Worm (Caenorhabditis elegans) whole organism, late embryonic: ENCODE measurements around the gene C33A12.19.

Source experiments
- C08G9.2 ChIP-seq: sonication (generic microtip); optimal IDR thresholded peaks from 2 replicates; lab custom pipeline; 2016; ENCODE audit warnings: mild to moderate bottlenecking, missing genetic modification characterization, moderate library complexity, missing compliant biosample characterization
- C38D4.7 ChIP-seq: fragments of 200-800 bp; sonication (Bioruptor generic); optimal IDR thresholded peaks from 2 replicates; lab custom pipeline; 2018; ENCODE audit warnings: mild to moderate bottlenecking, missing genetic modification characterization, moderate library complexity, missing compliant biosample characterization
- F13H6.1 ChIP-seq: sonication (generic microtip); optimal IDR thresholded peaks from 2 replicates; lab custom pipeline; 2016; ENCODE audit warnings: missing genetic modification characterization, missing compliant biosample characterization
- K02D7.2 ChIP-seq: sonication (generic microtip); optimal IDR thresholded peaks from 2 replicates; lab custom pipeline; 2017; ENCODE audit warnings: mild to moderate bottlenecking, missing genetic modification characterization, missing compliant biosample characterization
- T23F11.4 ChIP-seq: fragments of 200-800 bp; sonication (Bioruptor generic); optimal IDR thresholded peaks from 2 replicates; lab custom pipeline; 2018; ENCODE audit warnings: mild to moderate bottlenecking, missing genetic modification characterization, missing compliant biosample characterization
- Y22D7AL.16 ChIP-seq: sonication (generic microtip); optimal IDR thresholded peaks from 2 replicates; lab custom pipeline; 2016; ENCODE audit warnings: missing genetic modification characterization, missing compliant biosample characterization
- ahr-1 ChIP-seq: sonication (generic microtip); optimal IDR thresholded peaks from 2 replicates; lab custom pipeline; 2016; ENCODE audit warnings: missing genetic modification characterization, missing compliant biosample characterization
- ama-1 ChIP-seq: fragments of 150-350 bp; optimal IDR thresholded peaks from 2 replicates; lab custom pipeline; 2014
- ceh-19 ChIP-seq: fragments of 200-800 bp; sonication (Bioruptor generic); optimal IDR thresholded peaks from 2 replicates; lab custom pipeline; 2018; ENCODE audit warnings: mild to moderate bottlenecking, missing genetic modification characterization, missing compliant biosample characterization
- ceh-2 ChIP-seq: sonication (generic microtip); optimal IDR thresholded peaks from 2 replicates; lab custom pipeline; 2016; ENCODE audit warnings: missing genotype, missing genetic modification characterization, missing compliant biosample characterization
- ceh-22 ChIP-seq: sonication (generic microtip); optimal IDR thresholded peaks from 2 replicates; lab custom pipeline; 2017; ENCODE audit warnings: missing biosample characterization, missing genetic modification characterization
- ceh-24 ChIP-seq: sonication (generic microtip); optimal IDR thresholded peaks from 2 replicates; lab custom pipeline; 2016; ENCODE audit warnings: mild to moderate bottlenecking, missing genetic modification characterization, missing compliant biosample characterization
- ceh-31 ChIP-seq: sonication (generic microtip); optimal IDR thresholded peaks from 2 replicates; lab custom pipeline; 2016; ENCODE audit warnings: missing genetic modification characterization, missing compliant biosample characterization
- ceh-45 ChIP-seq: fragments of 200-800 bp; sonication (Bioruptor generic); IDR thresholded peaks from 2 replicates; pipeline ENCODE4 v1.3.6; 2022; ENCODE audit warnings: missing genetic modification reagents, missing genetic modification characterization, missing compliant biosample characterization
- ceh-48 ChIP-seq: sonication (generic microtip); optimal IDR thresholded peaks from 2 replicates; lab custom pipeline; 2016; ENCODE audit warnings: missing genetic modification characterization, inconsistent platforms, missing compliant biosample characterization
- che-1 ChIP-seq: sonication (generic microtip); optimal IDR thresholded peaks from 2 replicates; lab custom pipeline; 2016; ENCODE audit warnings: mild to moderate bottlenecking, missing genetic modification characterization, missing compliant biosample characterization
- dmd-4 ChIP-seq: sonication (generic microtip); optimal IDR thresholded peaks from 2 replicates; lab custom pipeline; 2016; ENCODE audit warnings: borderline replicate concordance, missing genetic modification characterization, missing compliant biosample characterization
- elt-2 ChIP-seq: sonication (generic microtip); optimal IDR thresholded peaks from 2 replicates; lab custom pipeline; 2016; ENCODE audit warnings: missing genetic modification reagents, missing genetic modification characterization, missing compliant biosample characterization
- ets-4 ChIP-seq: sonication (generic microtip); optimal IDR thresholded peaks from 2 replicates; lab custom pipeline; 2016; ENCODE audit warnings: missing genetic modification characterization, missing compliant biosample characterization
- eyg-1 ChIP-seq: sonication (generic microtip); optimal IDR thresholded peaks from 2 replicates; lab custom pipeline; 2016; ENCODE audit warnings: missing genotype, missing genetic modification characterization, missing compliant biosample characterization
- fax-1 ChIP-seq: sonication (generic microtip); optimal IDR thresholded peaks from 2 replicates; lab custom pipeline; 2016; ENCODE audit warnings: missing genotype, missing genetic modification characterization, missing compliant biosample characterization
- fkh-6 ChIP-seq: sonication (generic microtip); optimal IDR thresholded peaks from 2 replicates; lab custom pipeline; 2016; ENCODE audit warnings: missing genetic modification characterization, missing compliant biosample characterization
- hlh-13 ChIP-seq: fragments of 200-800 bp; sonication (Bioruptor generic); optimal IDR thresholded peaks from 2 replicates; lab custom pipeline; 2018; ENCODE audit warnings: mild to moderate bottlenecking, missing genetic modification characterization, missing compliant biosample characterization
- hlh-15 ChIP-seq: sonication (generic microtip); optimal IDR thresholded peaks from 2 replicates; lab custom pipeline; 2016; ENCODE audit warnings: missing genetic modification characterization, missing compliant biosample characterization
- hlh-6 ChIP-seq: sonication (generic microtip); optimal IDR thresholded peaks from 2 replicates; lab custom pipeline; 2016; ENCODE audit warnings: missing genotype, missing genetic modification characterization, missing compliant biosample characterization
- lim-6 ChIP-seq: sonication (generic microtip); optimal IDR thresholded peaks from 2 replicates; lab custom pipeline; 2016; ENCODE audit warnings: missing genetic modification characterization, missing compliant biosample characterization
- madf-2 ChIP-seq: sonication (generic microtip); optimal IDR thresholded peaks from 2 replicates; lab custom pipeline; 2017; ENCODE audit warnings: missing genetic modification characterization, missing compliant biosample characterization
- npax-4 ChIP-seq: sonication (generic microtip); optimal IDR thresholded peaks from 2 replicates; lab custom pipeline; 2016; ENCODE audit warnings: missing genetic modification characterization, missing compliant biosample characterization
- pat-9 ChIP-seq: fragments of 200-800 bp; sonication (Bioruptor generic); optimal IDR thresholded peaks from 2 replicates; lab custom pipeline; 2018; ENCODE audit warnings: mild to moderate bottlenecking, missing genetic modification characterization, moderate library complexity, missing compliant biosample characterization
- pax-1 ChIP-seq: fragments of 150-350 bp; optimal IDR thresholded peaks from 2 replicates; lab custom pipeline; 2014; ENCODE audit warnings: missing biosample characterization, missing genetic modification characterization
- pha-2 ChIP-seq: sonication (generic microtip); optimal IDR thresholded peaks from 2 replicates; lab custom pipeline; 2017; ENCODE audit warnings: mild to moderate bottlenecking, missing genetic modification characterization, missing compliant biosample characterization
- pha-4 ChIP-seq: fragments of 150-350 bp; optimal IDR thresholded peaks from 2 replicates; lab custom pipeline; 2018; ENCODE audit warnings: missing biosample characterization, missing genetic modification reagents, missing genetic modification characterization
- ref-2 ChIP-seq: sonication (generic microtip); optimal IDR thresholded peaks from 2 replicates; lab custom pipeline; 2016; ENCODE audit warnings: missing genetic modification characterization, missing compliant biosample characterization
- rnt-1 ChIP-seq: sonication (generic microtip); optimal IDR thresholded peaks from 2 replicates; lab custom pipeline; 2016; ENCODE audit warnings: missing genetic modification characterization, missing compliant biosample characterization
- sdc-2 ChIP-seq: sonication (generic microtip); optimal IDR thresholded peaks from 2 replicates; lab custom pipeline; 2016; ENCODE audit warnings: missing genotype, missing genetic modification characterization, missing compliant biosample characterization
- syd-9 ChIP-seq: sonication (generic microtip); optimal IDR thresholded peaks from 2 replicates; lab custom pipeline; 2016; ENCODE audit warnings: mild to moderate bottlenecking, missing genetic modification characterization, moderate library complexity, missing compliant biosample characterization
- tbx-2 ChIP-seq: sonication (generic microtip); optimal IDR thresholded peaks from 2 replicates; lab custom pipeline; 2016; ENCODE audit warnings: missing genetic modification characterization, missing compliant biosample characterization
- tbx-7 ChIP-seq: sonication (generic microtip); optimal IDR thresholded peaks from 2 replicates; lab custom pipeline; 2016; ENCODE audit warnings: missing genotype, missing genetic modification characterization, missing compliant biosample characterization
- ttx-3 ChIP-seq: sonication (generic microtip); optimal IDR thresholded peaks from 2 replicates; lab custom pipeline; 2016; ENCODE audit warnings: missing genetic modification reagents, missing genetic modification characterization, missing compliant biosample characterization
- unc-42 ChIP-seq: sonication (generic microtip); optimal IDR thresholded peaks from 2 replicates; lab custom pipeline; 2016; ENCODE audit warnings: missing genotype, missing genetic modification characterization, missing compliant biosample characterization
- unc-55 ChIP-seq: sonication (generic microtip); optimal IDR thresholded peaks from 2 replicates; lab custom pipeline; 2017; ENCODE audit warnings: missing biosample characterization, missing genetic modification reagents, missing genetic modification characterization
- unc-86 ChIP-seq: sonication (generic microtip); optimal IDR thresholded peaks from 2 replicates; lab custom pipeline; 2016; ENCODE audit warnings: missing genetic modification characterization, missing compliant biosample characterization
- zip-5 ChIP-seq: sonication (generic microtip); optimal IDR thresholded peaks from 2 replicates; lab custom pipeline; 2016; ENCODE audit warnings: missing genetic modification characterization, missing compliant biosample characterization
- ztf-16 ChIP-seq: sonication (generic microtip); optimal IDR thresholded peaks from 2 replicates; lab custom pipeline; 2017; ENCODE audit warnings: missing genetic modification characterization, missing compliant biosample characterization

Gene C33A12.19

DNA sequence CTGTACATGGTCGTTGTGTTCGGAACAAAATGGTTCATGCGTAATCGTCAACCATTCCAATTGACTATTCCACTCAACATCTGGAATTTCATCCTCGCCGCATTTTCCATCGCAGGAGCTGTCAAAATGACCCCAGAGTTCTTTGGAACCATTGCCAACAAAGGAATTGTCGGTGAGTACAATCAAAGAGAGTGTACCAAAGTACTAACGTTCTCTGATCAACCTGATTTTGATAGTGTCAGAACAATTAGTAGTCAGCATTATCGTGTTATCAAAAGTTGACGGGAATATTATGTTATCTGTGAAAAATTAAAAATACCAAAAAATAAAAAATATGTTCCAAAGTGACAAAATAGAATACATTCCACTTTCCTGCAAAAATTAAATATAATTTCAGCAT, 10.2 kb downstream of the C33A12.19 start:
- no peak for TF ChIP-seq ceh-48 (tag; lab: Kevin White, UChicago)
- TF ChIP-seq che-1 (tag; lab: Kevin White, UChicago): no peak
- no peak for TF ChIP-seq tbx-7 (tag; lab: Kevin White, UChicago)
- no peak for TF ChIP-seq Y22D7AL.16 (tag; lab: Kevin White, UChicago)
- TF ChIP-seq unc-86 (tag; lab: Kevin White, UChicago): no peak
- no peak for TF ChIP-seq hlh-15 (tag; lab: Kevin White, UChicago)
- TF ChIP-seq ama-1 (lab: Kevin White, UChicago): no peak
- no peak for TF ChIP-seq pha-2
- no peak for TF ChIP-seq pha-4 (tag; lab: Kevin White, UChicago)
- TF ChIP-seq ceh-22 (tag; lab: Kevin White, UChicago): no peak
- TF ChIP-seq ahr-1 (tag; lab: Kevin White, UChicago): no peak
- TF ChIP-seq ref-2: no peak
- no peak for TF ChIP-seq ets-4 (tag; lab: Kevin White, UChicago)
- TF ChIP-seq rnt-1 (tag; lab: Kevin White, UChicago): no peak

DNA sequence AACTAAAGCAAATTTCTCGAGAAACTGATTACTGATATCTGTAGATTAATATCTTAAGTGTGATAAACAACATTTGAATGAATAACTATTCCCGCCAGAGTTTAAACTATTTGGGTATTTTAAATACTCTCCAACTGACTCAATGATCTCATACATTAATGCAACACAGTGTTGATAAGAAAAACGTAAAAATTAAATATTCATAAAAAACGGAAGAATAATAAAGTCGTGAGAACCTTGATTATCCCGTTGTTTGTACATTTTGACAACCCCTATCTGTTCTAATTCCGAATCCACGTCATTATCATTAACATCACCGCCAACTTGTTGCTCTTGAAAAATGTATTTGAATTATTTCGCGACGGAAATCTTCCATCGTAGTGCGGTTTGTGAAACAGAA, 12.8 kb downstream of the C33A12.19 start, which contains the start of gene elo-7:
elo-7 (plus strand) TSS at position 301 of the 400 bp plus-strand sequence.
- TF ChIP-seq ceh-19: no peak
- no peak for TF ChIP-seq hlh-13 (GFP tag; lab: Kevin White, UChicago)
- no peak for TF ChIP-seq ceh-2 (tag; lab: Kevin White, UChicago)
- TF ChIP-seq syd-9 (tag; lab: Kevin White, UChicago): no peak
- TF ChIP-seq ceh-31 (tag; lab: Kevin White, UChicago): no peak
- TF ChIP-seq unc-55: no peak
- TF ChIP-seq fax-1 (tag; lab: Kevin White, UChicago): no peak
- no peak for TF ChIP-seq ama-1 (lab: Kevin White, UChicago)
- TF ChIP-seq unc-86 (tag; lab: Kevin White, UChicago): no peak
- TF ChIP-seq C38D4.7: no peak
- no peak for TF ChIP-seq madf-2 (tag; lab: Kevin White, UChicago)
- no peak for TF ChIP-seq hlh-6 (tag; lab: Kevin White, UChicago)
- no peak for TF ChIP-seq Y22D7AL.16 (tag; lab: Kevin White, UChicago)
- no peak for TF ChIP-seq fkh-6 (tag; lab: Kevin White, UChicago)
- TF ChIP-seq ztf-16 (tag; lab: Kevin White, UChicago): no peak
- no peak for TF ChIP-seq pat-9
- no peak for TF ChIP-seq zip-5
- no peak for TF ChIP-seq unc-42 (tag; lab: Kevin White, UChicago)
- TF ChIP-seq K02D7.2: no peak

ce11 chrIV:9530768-9531167, 14.0 kb downstream of the C33A12.19 start:
- no peak for TF ChIP-seq tbx-2
- TF ChIP-seq syd-9 (tag; lab: Kevin White, UChicago): no peak
- no peak for TF ChIP-seq ahr-1 (tag; lab: Kevin White, UChicago)
- no peak for TF ChIP-seq ttx-3 (tag; lab: Kevin White, UChicago)
- no peak for TF ChIP-seq C08G9.2 (tag; lab: Kevin White, UChicago)
- no peak for TF ChIP-seq elt-2
- TF ChIP-seq pax-1 (tag; lab: Kevin White, UChicago): no peak
- TF ChIP-seq sdc-2: no peak
- TF ChIP-seq T23F11.4 (GFP tag; lab: Kevin White, UChicago): no peak
- TF ChIP-seq npax-4 (tag; lab: Kevin White, UChicago): no peak
- no peak for TF ChIP-seq ceh-24
- no peak for TF ChIP-seq ceh-2 (tag; lab: Kevin White, UChicago)

DNA sequence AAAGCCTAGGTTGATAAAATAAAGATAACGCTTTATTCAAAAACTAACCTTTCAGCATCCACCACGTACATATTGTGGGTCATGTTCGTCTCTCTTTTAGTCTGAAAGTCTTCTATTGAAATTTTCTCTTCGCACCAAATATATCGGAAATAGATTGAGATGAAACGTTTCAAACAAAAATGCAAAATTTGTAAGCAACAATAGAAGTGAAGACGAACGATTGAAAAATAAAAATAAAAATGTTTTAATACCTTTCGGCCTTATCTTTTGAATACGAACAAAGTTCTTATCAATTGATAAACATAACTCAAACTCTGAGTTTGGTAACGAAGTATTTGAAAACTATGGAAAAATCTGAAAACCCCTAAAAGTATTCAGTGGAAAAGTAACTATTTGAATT, 16.3 kb downstream of the C33A12.19 start, which contains the start of gene F56H11.2:
F56H11.2 (minus strand) TSS at position 101 of the 400 bp plus-strand sequence.
- TF ChIP-seq F13H6.1 (tag; lab: Kevin White, UChicago): no peak
- no peak for TF ChIP-seq eyg-1 (tag; lab: Kevin White, UChicago)
- TF ChIP-seq elt-2: no peak
- TF ChIP-seq ahr-1 (tag; lab: Kevin White, UChicago): no peak
- no peak for TF ChIP-seq T23F11.4 (GFP tag; lab: Kevin White, UChicago)
- no peak for TF ChIP-seq che-1 (tag; lab: Kevin White, UChicago)
- no peak for TF ChIP-seq lim-6 (tag; lab: Kevin White, UChicago)
- no peak for TF ChIP-seq fkh-6 (tag; lab: Kevin White, UChicago)
- TF ChIP-seq syd-9 (tag; lab: Kevin White, UChicago): no peak
- no peak for TF ChIP-seq hlh-6 (tag; lab: Kevin White, UChicago)
- TF ChIP-seq ttx-3 (tag; lab: Kevin White, UChicago): no peak
- no peak for TF ChIP-seq dmd-4 (tag; lab: Kevin White, UChicago)
- no peak for TF ChIP-seq ceh-45
